Fruit fly (Drosophila melanogaster): Measurements from ENCODE around the gene Kmn1.

dm6 chrX:11556774-11557173, 15.5 kb downstream of the Kmn1 start:
- no peak for TF ChIP-seq CG14655 (GFP tag; optimal IDR thresholded peaks at IDR 0.05)
- TF ChIP-seq CG32121 (GFP tag; IDR thresholded peaks at IDR 0.05), result no peak
- TF ChIP-seq CG8159 (tag; optimal IDR thresholded peaks at IDR 0.05), result no peak
- TF ChIP-seq CG17806 (tag; optimal IDR thresholded peaks at IDR 0.05), result no peak
- TF ChIP-seq fd96Ca (GFP tag; IDR thresholded peaks at IDR 0.05), result no peak
- TF ChIP-seq CG10348 (GFP tag; IDR thresholded peaks at IDR 0.05), result no peak
- TF ChIP-seq EcR (GFP tag; optimal IDR thresholded peaks at IDR 0.05), result no peak
- no peak for TF ChIP-seq D1 (tag; optimal IDR thresholded peaks at IDR 0.05)

Measured in whole organism, pupa.